Worm (Caenorhabditis elegans): ENCODE results near the gene pafo-1.

Gene pafo-1

DNA sequence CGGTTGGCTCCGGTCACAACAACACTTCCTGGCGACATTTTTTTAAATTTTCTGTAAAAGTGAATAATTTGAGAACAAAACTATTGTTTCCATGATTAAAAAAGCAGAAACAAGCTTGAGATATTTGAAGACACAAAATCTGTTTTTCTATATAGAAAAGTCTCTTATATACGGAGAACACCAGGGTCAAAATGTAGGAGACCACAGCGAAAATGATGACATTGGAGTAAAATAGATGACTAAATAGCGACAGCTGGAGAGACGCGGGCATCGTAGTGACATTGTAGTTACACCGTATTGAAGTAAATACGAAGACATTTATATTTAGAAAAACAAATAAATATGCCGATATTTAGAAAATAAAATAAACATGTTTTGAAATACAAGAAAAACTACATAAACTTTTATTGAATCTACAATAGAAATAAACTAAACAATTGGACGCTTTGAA lies 5.3 kb upstream of the pafo-1 start, which contains the start of gene sdz-8:
TSS of gene sdz-8 (minus strand) at position 51 of the 451 bp plus-strand sequence.
- no peak for TF ChIP-seq tra-4 (tag; optimal IDR thresholded peaks at IDR 0.05)
- no peak for TF ChIP-seq F13C5.2 (tag; optimal IDR thresholded peaks at IDR 0.05)
- TF ChIP-seq ceh-13 (GFP tag; optimal IDR thresholded peaks at IDR 0.05): no peak
- TF ChIP-seq B0310.2 (tag; optimal IDR thresholded peaks at IDR 0.05): no peak
- no peak for TF ChIP-seq ceh-36 (tag; optimal IDR thresholded peaks at IDR 0.05)
- no peak for TF ChIP-seq ama-1 (optimal IDR thresholded peaks at IDR 0.05)
- no peak for TF ChIP-seq tbx-11 (GFP tag; IDR thresholded peaks at IDR 0.05)
- TF ChIP-seq pes-1 (GFP tag; IDR thresholded peaks at IDR 0.05): no peak
- no peak for TF ChIP-seq hnd-1 (tag; optimal IDR thresholded peaks at IDR 0.05)
- TF ChIP-seq scrt-1 (GFP tag; IDR thresholded peaks at IDR 0.05): no peak
- TF ChIP-seq ets-7 (tag; optimal IDR thresholded peaks at IDR 0.05): no peak
- TF ChIP-seq hmg-4 (GFP tag; optimal IDR thresholded peaks at IDR 0.05): no peak
- TF ChIP-seq flt-1 (GFP tag; IDR thresholded peaks at IDR 0.05): no peak
- no peak for TF ChIP-seq aly-1 (tag; optimal IDR thresholded peaks at IDR 0.05)
- no peak for TF ChIP-seq tbx-37 (GFP tag; conservative IDR thresholded peaks at IDR 0.05)
- TF ChIP-seq sea-1 (GFP tag; conservative IDR thresholded peaks at IDR 0.05): no peak
- no peak for TF ChIP-seq hmbx-1 (tag; optimal IDR thresholded peaks at IDR 0.05)

DNA sequence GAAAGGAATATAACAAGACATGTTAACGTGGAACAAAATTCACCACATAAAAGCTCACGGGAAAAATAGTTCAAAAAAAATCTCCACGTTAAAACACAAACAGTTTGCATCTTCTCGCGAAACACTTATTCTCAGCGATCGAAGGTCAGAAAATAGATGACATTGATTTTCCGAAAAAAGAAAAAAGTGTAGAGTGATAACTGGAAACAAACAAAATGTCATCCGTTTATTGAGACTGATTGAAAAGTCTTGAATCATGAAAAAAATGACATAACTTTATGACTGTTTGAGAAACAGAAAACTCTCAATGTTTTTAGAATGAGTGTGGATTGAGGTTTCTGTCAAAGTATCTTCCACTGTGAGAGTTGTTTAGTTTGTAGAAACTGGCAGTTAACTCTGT lies 3.7 kb upstream of the pafo-1 start, which contains the start of gene C55A6.4:
TSS of gene C55A6.4 (minus strand) at position 101 of the 400 bp plus-strand sequence.
- TF ChIP-seq tbx-11 (GFP tag; IDR thresholded peaks at IDR 0.05) (no peak), pes-1 (GFP tag; IDR thresholded peaks at IDR 0.05) (no peak), scrt-1 (GFP tag; IDR thresholded peaks at IDR 0.05) (no peak)

DNA sequence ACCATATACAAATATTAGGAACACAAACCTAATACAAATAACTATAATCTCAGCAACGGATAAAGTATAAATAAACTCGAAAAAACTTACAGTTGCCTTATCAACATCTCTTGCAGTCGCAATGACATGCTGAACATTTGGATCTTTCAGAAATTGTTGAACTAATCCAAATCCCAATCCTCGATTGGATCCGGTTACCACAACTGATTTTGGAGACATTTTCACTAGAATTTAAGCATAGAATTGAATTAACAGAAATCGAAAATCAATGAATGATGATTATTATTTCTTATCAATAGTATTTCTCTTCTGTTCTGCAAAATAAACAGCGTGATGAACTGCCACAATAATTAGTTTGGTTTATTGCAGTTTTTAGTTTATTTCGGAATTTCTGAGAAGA lies 1.3 kb upstream of the pafo-1 start, which contains the start of the genes C55A6.11 and C55A6.7:
TSS of gene C55A6.11 (plus strand) at position 301 of the 400 bp plus-strand sequence.
TSS of gene C55A6.7 (minus strand) at position 316 of the 400 bp plus-strand sequence.
- no peak for TF ChIP-seq ama-1 (optimal IDR thresholded peaks at IDR 0.05)
- TF ChIP-seq pes-1 (GFP tag; IDR thresholded peaks at IDR 0.05): no peak
- no peak for TF ChIP-seq tbx-11 (GFP tag; IDR thresholded peaks at IDR 0.05)
- no peak for TF ChIP-seq B0310.2 (tag; optimal IDR thresholded peaks at IDR 0.05)
- TF ChIP-seq scrt-1 (GFP tag; IDR thresholded peaks at IDR 0.05): no peak
- no peak for TF ChIP-seq hmbx-1 (tag; optimal IDR thresholded peaks at IDR 0.05)
- no peak for TF ChIP-seq ceh-13 (GFP tag; optimal IDR thresholded peaks at IDR 0.05)
- TF ChIP-seq F13C5.2 (tag; optimal IDR thresholded peaks at IDR 0.05): no peak
- no peak for TF ChIP-seq aly-1 (tag; optimal IDR thresholded peaks at IDR 0.05)
- TF ChIP-seq ceh-36 (tag; optimal IDR thresholded peaks at IDR 0.05): no peak
- TF ChIP-seq tbx-37 (GFP tag; conservative IDR thresholded peaks at IDR 0.05): no peak
- no peak for TF ChIP-seq sea-1 (GFP tag; conservative IDR thresholded peaks at IDR 0.05)

DNA sequence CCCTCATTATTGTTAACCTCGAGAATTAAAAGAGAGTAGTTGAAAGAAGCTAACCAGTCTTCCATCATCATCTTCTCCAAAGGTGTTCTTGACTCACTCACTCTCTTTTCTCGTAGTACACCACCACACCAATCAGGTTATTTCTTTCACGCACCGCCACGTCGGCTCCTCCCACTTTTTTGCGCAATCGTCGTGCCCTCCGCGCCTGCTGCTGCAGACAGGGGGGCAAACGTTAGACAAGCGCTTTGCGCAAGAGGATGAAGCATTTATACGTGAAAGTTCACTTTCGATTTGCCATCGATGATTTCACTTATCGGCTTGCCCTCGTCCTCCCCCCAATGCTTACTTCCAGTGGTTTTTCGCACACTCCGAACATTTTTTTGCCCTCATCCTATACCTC lies 3.8 kb downstream of the pafo-1 start:
- no peak for TF ChIP-seq B0310.2 (tag; optimal IDR thresholded peaks at IDR 0.05)
- TF ChIP-seq tbx-11 (GFP tag; IDR thresholded peaks at IDR 0.05): no peak
- TF ChIP-seq tra-4 (tag; optimal IDR thresholded peaks at IDR 0.05): no peak
- TF ChIP-seq hmg-4 (GFP tag; optimal IDR thresholded peaks at IDR 0.05): no peak
- TF ChIP-seq sea-1 (GFP tag; conservative IDR thresholded peaks at IDR 0.05): no peak
- no peak for TF ChIP-seq ets-7 (tag; optimal IDR thresholded peaks at IDR 0.05)
- no peak for TF ChIP-seq F13C5.2 (tag; optimal IDR thresholded peaks at IDR 0.05)
- no peak for TF ChIP-seq pes-1 (GFP tag; IDR thresholded peaks at IDR 0.05)
- TF ChIP-seq hnd-1 (tag; optimal IDR thresholded peaks at IDR 0.05): no peak
- no peak for TF ChIP-seq flt-1 (GFP tag; IDR thresholded peaks at IDR 0.05)
- no peak for TF ChIP-seq ceh-36 (tag; optimal IDR thresholded peaks at IDR 0.05)
- no peak for TF ChIP-seq ama-1 (optimal IDR thresholded peaks at IDR 0.05)
- no peak for TF ChIP-seq scrt-1 (GFP tag; IDR thresholded peaks at IDR 0.05)

DNA sequence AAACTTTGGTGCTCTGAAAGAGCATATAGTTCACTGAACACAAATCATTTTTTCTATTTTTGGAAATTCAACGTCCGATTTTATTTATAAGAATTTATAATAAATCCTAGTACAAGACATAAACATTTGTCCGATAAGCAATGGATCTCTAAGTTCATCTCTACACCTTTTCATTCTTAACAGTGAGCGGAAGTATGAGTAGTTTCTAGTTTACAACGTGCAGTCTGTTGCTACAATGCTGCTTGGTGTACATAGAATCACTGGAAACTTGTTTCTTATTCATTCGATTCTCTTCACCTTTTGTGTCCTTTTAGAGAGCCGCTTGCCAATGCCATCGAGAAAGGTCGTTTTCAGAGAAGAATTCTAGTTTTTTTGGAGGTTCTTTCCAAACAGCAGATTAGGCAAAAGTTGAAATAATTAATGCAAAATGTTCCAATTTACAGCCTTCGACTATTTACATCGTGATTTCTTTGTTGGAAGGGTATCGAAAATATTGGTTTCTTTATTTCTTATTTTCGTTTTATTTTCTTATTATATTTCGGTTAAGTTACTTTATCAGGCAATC lies 5.5 kb downstream of the pafo-1 start:
- no peak for TF ChIP-seq flt-1 (GFP tag; IDR thresholded peaks at IDR 0.05)
- TF ChIP-seq ets-7 (tag; optimal IDR thresholded peaks at IDR 0.05): no peak
- no peak for TF ChIP-seq sea-1 (GFP tag; conservative IDR thresholded peaks at IDR 0.05)
- no peak for TF ChIP-seq hmg-4 (GFP tag; optimal IDR thresholded peaks at IDR 0.05)
- TF ChIP-seq B0310.2 (tag; optimal IDR thresholded peaks at IDR 0.05): no peak

DNA sequence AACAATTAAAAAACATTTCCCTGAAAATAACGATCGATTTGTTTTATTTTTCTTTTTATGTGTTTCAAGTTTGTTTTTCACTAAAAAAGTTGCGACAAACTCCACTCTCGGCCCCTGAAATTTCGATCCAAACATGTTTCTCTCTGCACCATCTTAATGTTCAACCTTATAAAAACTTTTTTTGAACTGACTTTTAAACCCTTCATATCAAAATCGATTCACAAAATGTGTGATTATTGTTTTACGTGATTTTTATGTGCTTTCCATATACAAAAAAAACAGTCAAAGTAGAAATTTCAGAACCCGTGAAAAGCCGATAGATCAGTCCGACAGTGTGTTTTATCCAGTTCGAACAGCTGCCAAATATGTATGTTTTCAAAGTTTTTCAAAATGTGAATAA lies 6.0 kb downstream of the pafo-1 start, which contains the start of gene ccch-1:
TSS of gene ccch-1 (plus strand) at position 301 of the 400 bp plus-strand sequence.
- TF ChIP-seq F13C5.2 (tag; optimal IDR thresholded peaks at IDR 0.05): no peak

DNA sequence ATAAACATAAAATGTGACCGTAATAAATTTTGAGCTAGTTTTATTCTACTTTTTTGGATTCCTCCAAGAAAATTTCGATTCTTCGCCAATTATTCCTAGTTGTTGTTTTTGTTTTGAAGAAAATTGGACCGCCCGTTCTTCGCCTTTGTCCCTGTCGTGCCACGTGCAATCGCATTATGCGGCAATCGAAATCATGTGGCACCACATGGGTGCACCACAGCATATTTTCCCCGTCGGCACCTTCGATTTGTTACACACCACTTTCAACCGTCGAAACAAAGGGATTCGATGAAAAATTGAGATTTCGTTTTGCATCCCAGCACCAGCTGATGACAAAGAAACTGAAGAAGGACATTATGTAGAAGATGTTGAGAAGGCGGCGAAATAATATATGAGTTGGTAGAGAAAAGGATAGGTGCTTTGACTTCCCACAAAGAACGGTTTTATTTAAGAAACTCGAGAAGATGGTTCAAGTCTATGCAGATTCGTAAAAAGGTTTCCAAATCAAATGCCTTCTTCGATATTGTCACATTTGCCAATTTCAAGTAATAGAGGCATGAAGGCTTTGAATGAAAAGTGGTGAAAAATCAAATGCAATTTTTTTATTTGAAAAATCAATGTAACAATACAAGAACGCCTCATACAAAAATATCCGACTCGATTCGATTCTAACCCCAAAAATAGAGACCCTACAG lies 7.3 kb downstream of the pafo-1 start:
- no peak for TF ChIP-seq ama-1 (optimal IDR thresholded peaks at IDR 0.05)
- no peak for TF ChIP-seq aly-1 (tag; optimal IDR thresholded peaks at IDR 0.05)
- 0 out of 2 replicates have a peak, but pooled peaks have one; percentile 26 for TF ChIP-seq scrt-1 (GFP tag; IDR thresholded peaks at IDR 0.05)
- no peak for TF ChIP-seq tbx-11 (GFP tag; IDR thresholded peaks at IDR 0.05)

DNA sequence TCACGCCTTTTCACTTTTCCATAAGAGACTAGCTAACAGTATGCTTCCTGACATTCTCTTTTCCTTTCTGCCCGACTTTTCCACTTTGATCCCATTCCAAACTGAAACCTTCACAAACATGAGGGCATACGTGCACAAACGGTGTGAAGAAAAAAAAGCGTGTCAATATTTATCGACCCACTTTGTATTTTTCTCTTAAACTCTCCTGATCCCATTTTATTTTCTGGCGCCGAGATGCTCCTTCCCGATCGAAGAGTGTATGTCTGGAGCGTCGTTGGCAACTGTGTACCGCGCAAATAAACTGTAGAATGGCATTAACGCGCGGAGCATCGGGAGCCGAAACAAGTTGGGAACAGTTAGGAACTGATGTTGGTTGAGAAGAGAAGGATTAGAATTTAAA lies 8.0 kb downstream of the pafo-1 start:
- no peak for TF ChIP-seq hnd-1 (tag; optimal IDR thresholded peaks at IDR 0.05)
- TF ChIP-seq F13C5.2 (tag; optimal IDR thresholded peaks at IDR 0.05): no peak
- no peak for TF ChIP-seq aly-1 (tag; optimal IDR thresholded peaks at IDR 0.05)
- no peak for TF ChIP-seq ets-7 (tag; optimal IDR thresholded peaks at IDR 0.05)
- no peak for TF ChIP-seq ceh-13 (GFP tag; optimal IDR thresholded peaks at IDR 0.05)
- TF ChIP-seq sea-1 (GFP tag; conservative IDR thresholded peaks at IDR 0.05): no peak
- TF ChIP-seq tbx-37 (GFP tag; conservative IDR thresholded peaks at IDR 0.05): no peak
- TF ChIP-seq hmg-4 (GFP tag; optimal IDR thresholded peaks at IDR 0.05): no peak
- no peak for TF ChIP-seq flt-1 (GFP tag; IDR thresholded peaks at IDR 0.05)
- TF ChIP-seq tra-4 (tag; optimal IDR thresholded peaks at IDR 0.05): no peak
- no peak for TF ChIP-seq hmbx-1 (tag; optimal IDR thresholded peaks at IDR 0.05)
- TF ChIP-seq pes-1 (GFP tag; IDR thresholded peaks at IDR 0.05): no peak
- no peak for TF ChIP-seq tbx-11 (GFP tag; IDR thresholded peaks at IDR 0.05)
- TF ChIP-seq scrt-1 (GFP tag; IDR thresholded peaks at IDR 0.05): no peak
- no peak for TF ChIP-seq ama-1 (optimal IDR thresholded peaks at IDR 0.05)
- no peak for TF ChIP-seq ceh-36 (tag; optimal IDR thresholded peaks at IDR 0.05)
- no peak for TF ChIP-seq B0310.2 (tag; optimal IDR thresholded peaks at IDR 0.05)
